Fruit fly (Drosophila melanogaster) whole organism, embryonic: ENCODE measurements around the gene kel.

Experiments
- BtbVII ChIP-seq: fragments of 200-800 bp; sonication (Bioruptor generic); optimal IDR thresholded peaks from 3 replicates; lab custom pipeline; 2017; ENCODE audit warnings: missing biosample characterization, mild to moderate bottlenecking, missing genetic modification characterization
- CG10366 ChIP-seq: fragments of 200-800 bp; sonication (Bioruptor generic); IDR thresholded peaks from 2 replicates; pipeline ENCODE4 v1.3.6; 2022; ENCODE audit warnings: missing biosample characterization, missing genetic modification characterization
- CG11398 ChIP-seq: fragments of 200-800 bp; sonication (Bioruptor generic); optimal IDR thresholded peaks from 2 replicates; lab custom pipeline; 2016; ENCODE audit warnings: missing biosample characterization, missing genetic modification characterization
- CG11695 ChIP-seq: fragments of 200-800 bp; sonication (Bioruptor generic); IDR thresholded peaks from 3 replicates; pipeline ENCODE4 v1.3.6; 2022; ENCODE audit warnings: missing biosample characterization, missing genetic modification characterization
- CG11723 ChIP-seq: fragments of 200-800 bp; sonication (Bioruptor generic); optimal IDR thresholded peaks from 2 replicates; lab custom pipeline; 2017; ENCODE audit warnings: missing biosample characterization, mild to moderate bottlenecking, missing genetic modification characterization
- CG12104 ChIP-seq: fragments of 200-800 bp; sonication (Bioruptor generic); optimal IDR thresholded peaks from 3 replicates; lab custom pipeline; 2016; ENCODE audit warnings: missing biosample characterization, missing genetic modification characterization
- CG12299 ChIP-seq: fragments of 200-800 bp; sonication (Bioruptor generic); optimal IDR thresholded peaks from 2 replicates; lab custom pipeline; 2018; ENCODE audit warnings: missing biosample characterization, mild to moderate bottlenecking, missing genetic modification characterization
- CG12391 ChIP-seq: fragments of 200-800 bp; sonication (Bioruptor generic); optimal IDR thresholded peaks from 3 replicates; lab custom pipeline; 2018; ENCODE audit warnings: missing biosample characterization, mild to moderate bottlenecking, missing genetic modification characterization, moderate library complexity
- CG13624 ChIP-seq: fragments of 200-800 bp; sonication (Bioruptor generic); optimal IDR thresholded peaks from 2 replicates; lab custom pipeline; 2016; ENCODE audit warnings: missing biosample characterization, missing genetic modification characterization
- CG1529 ChIP-seq: fragments of 200-800 bp; sonication (Bioruptor generic); optimal IDR thresholded peaks from 3 replicates; lab custom pipeline; 2018; ENCODE audit warnings: missing biosample characterization, missing genetic modification characterization
- CG15479 ChIP-seq: fragments of 200-800 bp; sonication (Bioruptor generic); optimal IDR thresholded peaks from 3 replicates; lab custom pipeline; 2019; ENCODE audit warnings: missing biosample characterization, mild to moderate bottlenecking, missing genetic modification characterization, moderate library complexity
- CG15514 ChIP-seq: fragments of 200-800 bp; sonication (Bioruptor generic); optimal IDR thresholded peaks from 3 replicates; lab custom pipeline; 2017; ENCODE audit warnings: missing biosample characterization, missing genetic modification characterization, mild to moderate bottlenecking, moderate library complexity, missing genetic modification reagents
- CG1602 ChIP-seq: fragments of 200-800 bp; sonication (Bioruptor generic); optimal IDR thresholded peaks from 3 replicates; lab custom pipeline; 2016; ENCODE audit warnings: missing biosample characterization, missing genetic modification characterization
- CG18619 ChIP-seq: fragments of 200-800 bp; sonication (Bioruptor generic); optimal IDR thresholded peaks from 3 replicates; lab custom pipeline; 2017; ENCODE audit warnings: missing biosample characterization, mild to moderate bottlenecking, missing genetic modification characterization
- CG18764 ChIP-seq: fragments of 200-800 bp; sonication (Bioruptor generic); optimal IDR thresholded peaks from 3 replicates; lab custom pipeline; 2016; ENCODE audit warnings: missing biosample characterization, missing genetic modification characterization
- CG2116 ChIP-seq: fragments of 200-800 bp; sonication (Bioruptor generic); optimal IDR thresholded peaks from 3 replicates; lab custom pipeline; 2018; ENCODE audit warnings: missing biosample characterization, mild to moderate bottlenecking, missing genetic modification characterization
- CG33213 ChIP-seq: fragments of 200-800 bp; sonication (Bioruptor generic); optimal IDR thresholded peaks from 3 replicates; lab custom pipeline; 2016; ENCODE audit warnings: missing biosample characterization, missing genetic modification characterization
- CG3407 ChIP-seq: fragments of 200-800 bp; sonication (Bioruptor generic); optimal IDR thresholded peaks from 2 replicates; lab custom pipeline; 2018; ENCODE audit warnings: missing biosample characterization, mild to moderate bottlenecking, missing genetic modification characterization
- CG34422 ChIP-seq: fragments of 200-800 bp; sonication (Bioruptor generic); IDR thresholded peaks from 3 replicates; pipeline ENCODE4 v1.3.6; 2022; ENCODE audit warnings: missing biosample characterization, missing genetic modification characterization
- CG43689 ChIP-seq: fragments of 200-800 bp; sonication (Bioruptor generic); IDR thresholded peaks from 2 replicates; pipeline ENCODE4 v1.3.6; 2022; ENCODE audit warnings: missing biosample characterization, missing genetic modification characterization
- CG4707 ChIP-seq: fragments of 200-800 bp; sonication (Bioruptor generic); optimal IDR thresholded peaks from 2 replicates; lab custom pipeline; 2018; ENCODE audit warnings: missing biosample characterization, mild to moderate bottlenecking, missing genetic modification characterization, moderate library complexity
- CG6272 ChIP-seq: fragments of 200-800 bp; sonication (Bioruptor generic); IDR thresholded peaks from 2 replicates; pipeline ENCODE4 v1.3.6; 2022; ENCODE audit warnings: missing biosample characterization, missing genetic modification characterization
- CG8478 ChIP-seq: fragments of >200 bp; optimal IDR thresholded peaks from 2 replicates; lab custom pipeline; 2018
- CG9727 ChIP-seq: fragments of 200-800 bp; sonication (Bioruptor generic); optimal IDR thresholded peaks from 3 replicates; lab custom pipeline; 2017; ENCODE audit warnings: missing biosample characterization, mild to moderate bottlenecking, missing genetic modification characterization
- Chrac-16 ChIP-seq: fragments of 200-800 bp; sonication (Bioruptor generic); optimal IDR thresholded peaks from 3 replicates; lab custom pipeline; 2016; ENCODE audit warnings: missing biosample characterization, missing genetic modification characterization
- CrebB ChIP-seq: fragments of 200-800 bp; sonication (Bioruptor generic); optimal IDR thresholded peaks from 3 replicates; lab custom pipeline; 2018; ENCODE audit warnings: missing biosample characterization, mild to moderate bottlenecking, missing genetic modification characterization
- Dek ChIP-seq: fragments of 200-800 bp; sonication (Bioruptor generic); optimal IDR thresholded peaks from 3 replicates; lab custom pipeline; 2019; ENCODE audit warnings: missing biosample characterization, mild to moderate bottlenecking, missing genetic modification characterization, moderate library complexity
- Dll ChIP-seq: fragments of 200-800 bp; sonication (Bioruptor generic); IDR thresholded peaks from 4 replicates; pipeline ENCODE4 v1.3.6; 2022; ENCODE audit warnings: missing biosample characterization, missing genetic modification characterization; ENCODE audit not compliant: partially characterized antibody
- Lim3 ChIP-seq: fragments of 200-800 bp; sonication (Bioruptor generic); IDR thresholded peaks from 2 replicates; pipeline ENCODE4 v1.3.6; 2022; ENCODE audit warnings: missing biosample characterization, missing genetic modification characterization
- Myb ChIP-seq: fragments of 200-800 bp; sonication (Bioruptor generic); optimal IDR thresholded peaks from 2 replicates; lab custom pipeline; 2016; ENCODE audit warnings: missing biosample characterization, missing genetic modification characterization
- NfI ChIP-seq: fragments of 200-800 bp; sonication (Bioruptor generic); optimal IDR thresholded peaks from 3 replicates; lab custom pipeline; 2018; ENCODE audit warnings: missing biosample characterization, mild to moderate bottlenecking, missing genetic modification characterization, moderate library complexity
- Oaz ChIP-seq: fragments of 200-800 bp; sonication (Bioruptor generic); IDR thresholded peaks from 2 replicates; pipeline ENCODE4 v1.3.6; 2022; ENCODE audit warnings: missing biosample characterization, missing genetic modification characterization
- Rx ChIP-seq: fragments of 200-800 bp; sonication (Bioruptor generic); IDR thresholded peaks from 2 replicates; pipeline ENCODE4 v1.3.6; 2022; ENCODE audit warnings: missing biosample characterization, missing genetic modification characterization
- ac ChIP-seq: fragments of 200-800 bp; sonication (Bioruptor generic); optimal IDR thresholded peaks from 3 replicates; lab custom pipeline; 2017; ENCODE audit warnings: missing biosample characterization, mild to moderate bottlenecking, missing genetic modification characterization
- bcd ChIP-seq: fragments of 200-800 bp; sonication (Bioruptor generic); optimal IDR thresholded peaks from 2 replicates; lab custom pipeline; 2017; ENCODE audit warnings: missing biosample characterization, mild to moderate bottlenecking, missing genetic modification characterization
- bigmax ChIP-seq: fragments of 200-800 bp; sonication (Bioruptor generic); optimal IDR thresholded peaks from 2 replicates; lab custom pipeline; 2018; ENCODE audit warnings: missing biosample characterization, mild to moderate bottlenecking, missing genetic modification characterization
- cg ChIP-seq: fragments of 200-800 bp; sonication (Bioruptor generic); optimal IDR thresholded peaks from 3 replicates; lab custom pipeline; 2019; ENCODE audit warnings: missing biosample characterization, mild to moderate bottlenecking, missing genetic modification characterization, moderate library complexity
- ftz-f1 ChIP-seq: fragments of 200-800 bp; sonication (Bioruptor generic); optimal IDR thresholded peaks from 2 replicates; lab custom pipeline; 2016; ENCODE audit warnings: missing biosample characterization, missing genetic modification characterization
- ken ChIP-seq: fragments of 200-800 bp; sonication (Bioruptor generic); IDR thresholded peaks from 3 replicates; pipeline ENCODE4 v1.3.6; 2022; ENCODE audit warnings: missing biosample characterization, missing genetic modification characterization
- luna ChIP-seq: fragments of 200-800 bp; sonication (Bioruptor generic); optimal IDR thresholded peaks from 2 replicates; lab custom pipeline; 2016; ENCODE audit warnings: missing biosample characterization, missing genetic modification characterization
- maf-S ChIP-seq: fragments of 200-800 bp; sonication (Bioruptor generic); optimal IDR thresholded peaks from 2 replicates; lab custom pipeline; 2016; ENCODE audit warnings: missing biosample characterization, missing genetic modification characterization
- otp ChIP-seq: fragments of 200-800 bp; sonication (Bioruptor generic); IDR thresholded peaks from 3 replicates; pipeline ENCODE4, ENCODE4 v1.3.6; 2022; ENCODE audit warnings: missing biosample characterization, missing genetic modification characterization
- peb ChIP-seq: fragments of 200-800 bp; sonication (Bioruptor generic); IDR thresholded peaks from 2 replicates; pipeline ENCODE4 v1.3.6; 2022; ENCODE audit warnings: missing biosample characterization, missing genetic modification characterization
- rib ChIP-seq: fragments of 200-800 bp; sonication (Bioruptor generic); IDR thresholded peaks from 2 replicates; pipeline ENCODE4 v1.3.6; 2022; ENCODE audit warnings: missing biosample characterization, missing genetic modification characterization
- row ChIP-seq: fragments of 200-800 bp; sonication (Bioruptor generic); IDR thresholded peaks from 3 replicates; pipeline ENCODE4 v1.3.6; 2022; ENCODE audit warnings: missing biosample characterization, missing genetic modification characterization
- sc ChIP-seq, 3 experiments: fragments of >200 bp in 2 of 3; fragments of 200-800 bp in 1 of 3; sonication (Bioruptor generic) in 1 of 3; optimal IDR thresholded peaks; 2 replicates in 2 of 3; 3 replicates in 1 of 3; lab custom pipeline; 2017; ENCODE audit warnings: mild to moderate bottlenecking in 1 of 3, missing biosample characterization in 1 of 3, missing genetic modification characterization in 1 of 3, missing genetic modification reagents in 1 of 3
- sens ChIP-seq: fragments of 200-800 bp; sonication (Bioruptor generic); peaks from one replicate; lab custom pipeline; 2016; ENCODE audit warnings: missing biosample characterization, missing genetic modification characterization
- seq ChIP-seq: fragments of 200-800 bp; sonication (Bioruptor generic); IDR thresholded peaks from 2 replicates; pipeline ENCODE4 v1.3.6; 2022; ENCODE audit warnings: missing biosample characterization, missing genetic modification characterization
- so ChIP-seq: fragments of 200-800 bp; sonication (Bioruptor generic); IDR thresholded peaks from 3 replicates; pipeline ENCODE4 v1.3.6; 2022; ENCODE audit warnings: missing biosample characterization, missing genetic modification characterization
- tap ChIP-seq: fragments of 200-800 bp; optimal IDR thresholded peaks from 3 replicates; lab custom pipeline; 2019; ENCODE audit warnings: missing biosample characterization, mild to moderate bottlenecking, missing genetic modification characterization, moderate library complexity
- zf30C ChIP-seq: fragments of 200-800 bp; sonication (Bioruptor generic); optimal IDR thresholded peaks from 3 replicates; lab custom pipeline; 2018; ENCODE audit warnings: missing biosample characterization, mild to moderate bottlenecking, missing genetic modification characterization

kel gene

DNA sequence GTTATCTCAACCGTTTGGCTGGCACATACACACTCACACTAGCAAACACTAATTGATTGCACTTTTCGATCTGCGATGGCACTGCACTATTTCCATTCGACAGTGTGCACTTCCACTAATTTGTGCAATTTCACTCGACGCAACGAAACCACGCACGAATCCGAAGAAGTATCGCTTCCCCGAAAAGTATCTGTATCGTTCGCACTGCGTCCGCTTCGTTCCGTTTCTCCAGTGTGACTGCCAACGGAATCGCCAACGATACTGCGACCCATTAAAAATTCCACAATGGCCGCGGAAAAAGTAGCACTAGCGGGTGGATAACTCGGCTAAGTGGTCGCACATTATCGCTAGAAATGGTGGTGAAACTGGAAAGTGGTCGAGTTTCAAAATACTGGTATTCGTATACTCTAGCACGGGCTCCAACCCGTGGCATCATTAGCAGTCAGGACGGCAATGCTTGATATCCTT lies 14.3 kb upstream of the kel start, which contains the start of gene Socs36E (continued):
- TF ChIP-seq zf30C (peak; percentile 24), NfI (GFP tag; lab: Kevin White, UChicago) (peak; percentile 37), CG34422 (peak; percentile 74; the same call in 2 of the 3 replicates), Chrac-16 (GFP tag; lab: Kevin White, UChicago) (no peak), BtbVII (GFP tag; lab: Kevin White, UChicago) (no peak), so (GFP tag; lab: Robert Waterston, UW) (peak; percentile 65; the same call in 2 of the 3 replicates), Dll (GFP tag; lab: Robert Waterston, UW) (peak; percentile 32; the same call in 2 of the 4 replicates), bigmax (GFP tag; lab: Kevin White, UChicago) (no peak), CG15479 (peak; percentile 91), ftz-f1 (GFP tag; lab: Kevin White, UChicago) (peak; percentile 12), sc (optimal IDR thresholded peaks at IDR 0.05; lab: Kevin White, UChicago) (no peak), sc (GFP tag; optimal IDR thresholded peaks at IDR 0.05; lab: Kevin White, UChicago) (no peak), Dek (tag; lab: Kevin White, UChicago) (peak; percentile 58), CG8478 (peak; percentile 81), ken (GFP tag; lab: Robert Waterston, UW) (peak; percentile 73; the same call in 1 of the 3 replicates), CG6272 (GFP tag; lab: Robert Waterston, UW) (no peak; the same call in 1 of the 2 replicates), CG2116 (GFP tag; lab: Kevin White, UChicago) (peak; percentile 68), Lim3 (GFP tag; lab: Robert Waterston, UW) (no peak), Rx (no peak), CG1529 (GFP tag; lab: Kevin White, UChicago) (no peak), CG15514 (peak; percentile 87), CG43689 (GFP tag; lab: Robert Waterston, UW) (no peak), peb (no peak), bcd (GFP tag; lab: Kevin White, UChicago) (peak; percentile 9), luna (no peak), cg (GFP tag; lab: Kevin White, UChicago) (no peak), CG4707 (GFP tag; lab: Kevin White, UChicago) (peak; percentile 12), CG13624 (GFP tag; lab: Kevin White, UChicago) (peak; percentile 43), CG9727 (GFP tag; lab: Kevin White, UChicago) (no peak), CrebB (tag; lab: Kevin White, UChicago) (peak; percentile 49), ac (no peak), row (GFP tag; lab: Robert Waterston, UW) (peak; percentile 53), otp (GFP tag; lab: Robert Waterston, UW) (0 out of 3 replicates have a peak, but pooled peaks have one; percentile 49), CG18764 (peak; percentile 8), CG33213 (GFP tag; lab: Kevin White, UChicago) (peak; percentile 93), CG11695 (GFP tag; lab: Robert Waterston, UW) (no peak), sens (GFP tag; lab: Kevin White, UChicago) (peak; percentile 59), CG3407 (GFP tag; lab: Kevin White, UChicago) (no peak), Oaz (GFP tag; lab: Robert Waterston, UW) (no peak), seq (GFP tag; lab: Robert Waterston, UW) (no peak), tap (tag; lab: Kevin White, UChicago) (peak; percentile 17), CG12391 (tag; lab: Kevin White, UChicago) (peak; percentile 51), rib (GFP tag; lab: Robert Waterston, UW) (no peak), Myb (peak; percentile 92), CG12299 (no peak), maf-S (GFP tag; lab: Kevin White, UChicago) (no peak), CG10366 (GFP tag; lab: Robert Waterston, UW) (no peak), CG11398 (GFP tag; lab: Kevin White, UChicago) (peak; percentile 31), CG18619 (GFP tag; lab: Kevin White, UChicago) (peak; percentile 7), CG11723 (GFP tag; lab: Kevin White, UChicago) (no peak), CG12104 (GFP tag; lab: Kevin White, UChicago) (no peak), CG1602 (GFP tag; lab: Kevin White, UChicago) (no peak)
